Worm (Caenorhabditis elegans) whole organism, L3 larva: ENCODE results near the gene T28C12.15.

Experiments
- ama-1 ChIP-seq: fragments of 150-350 bp; optimal IDR thresholded peaks from 2 replicates; lab custom pipeline; 2018
- fkh-10 ChIP-seq: sonication (generic microtip); optimal IDR thresholded peaks from 2 replicates; lab custom pipeline; 2017; ENCODE audit warnings: missing biosample characterization, missing genetic modification reagents, missing genetic modification characterization
- pqm-1 ChIP-seq: fragments of 150-350 bp; optimal IDR thresholded peaks from 2 replicates; lab custom pipeline; 2017; ENCODE audit warnings: missing biosample characterization, missing genetic modification characterization, inconsistent platforms
- unc-62 ChIP-seq: fragments of 150-350 bp; sonication (generic microtip); optimal IDR thresholded peaks from 4 replicates; lab custom pipeline; 2014; ENCODE audit warnings: missing biosample characterization, missing genetic modification reagents, missing genetic modification characterization
- ztf-11 ChIP-seq: fragments of 150-350 bp; optimal IDR thresholded peaks from 2 replicates; lab custom pipeline; 2014; ENCODE audit warnings: missing biosample characterization, missing genetic modification characterization

DNA sequence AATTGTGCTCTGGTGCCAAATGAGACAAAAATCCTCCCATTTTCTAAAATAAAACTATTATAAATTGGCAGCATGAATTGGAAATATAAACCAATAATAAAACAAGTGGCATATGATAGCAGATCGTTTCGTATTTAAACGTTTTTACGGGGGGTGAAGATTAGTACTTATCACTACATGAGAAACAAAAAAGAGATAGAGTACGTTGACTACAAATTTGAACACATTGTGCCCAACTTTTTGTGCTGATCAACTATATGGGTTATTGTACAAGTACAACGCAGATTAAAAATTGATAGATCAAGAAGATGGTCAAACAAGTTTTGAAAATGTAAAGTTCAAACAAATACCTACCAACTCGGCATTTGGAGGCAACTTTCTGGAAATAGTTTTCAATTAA lies 46.9 kb upstream of the T28C12.15 start:
- TF ChIP-seq ztf-11 (tag; lab: Kevin White, UChicago) (no peak), pqm-1 (tag; lab: Kevin White, UChicago) (no peak), fkh-10 (GFP tag; lab: Kevin White, UChicago) (no peak), unc-62 (GFP tag; lab: Kevin White, UChicago) (no peak), ama-1 (lab: Kevin White, UChicago) (no peak)
